Fruit fly (Drosophila melanogaster) whole organism, embryonic: ENCODE results near the gene fig.

Experiments used
- B-H2 ChIP-seq: fragments of 200-800 bp; sonication (Bioruptor generic); optimal IDR thresholded peaks from 2 replicates; lab custom pipeline; 2018; ENCODE audit warnings: missing biosample characterization, mild to moderate bottlenecking, missing genetic modification characterization
- BtbVII ChIP-seq: fragments of 200-800 bp; sonication (Bioruptor generic); optimal IDR thresholded peaks from 3 replicates; lab custom pipeline; 2017; ENCODE audit warnings: missing biosample characterization, mild to moderate bottlenecking, missing genetic modification characterization
- C15 ChIP-seq: fragments of 200-800 bp; sonication (Bioruptor generic); IDR thresholded peaks from 3 replicates; pipeline ENCODE4 v1.3.6; 2022; ENCODE audit warnings: missing biosample characterization, missing genetic modification characterization
- CG10431 ChIP-seq: fragments of 200-800 bp; sonication (Bioruptor generic); optimal IDR thresholded peaks from 3 replicates; lab custom pipeline; 2018; ENCODE audit warnings: missing biosample characterization, mild to moderate bottlenecking, missing genetic modification characterization
- CG11695 ChIP-seq: fragments of 200-800 bp; sonication (Bioruptor generic); IDR thresholded peaks from 3 replicates; pipeline ENCODE4 v1.3.6; 2022; ENCODE audit warnings: missing biosample characterization, missing genetic modification characterization
- CG12942 ChIP-seq: fragments of 200-800 bp; sonication (Bioruptor generic); optimal IDR thresholded peaks from 3 replicates; lab custom pipeline; 2016; ENCODE audit warnings: missing biosample characterization, missing genetic modification characterization
- CG13123 ChIP-seq: fragments of 200-800 bp; sonication (Bioruptor generic); optimal IDR thresholded peaks from 2 replicates; lab custom pipeline; 2016; ENCODE audit warnings: missing biosample characterization, missing genetic modification characterization
- CG16815 ChIP-seq: fragments of 200-800 bp; sonication (Bioruptor generic); optimal IDR thresholded peaks from 3 replicates; lab custom pipeline; 2017; ENCODE audit warnings: missing biosample characterization, mild to moderate bottlenecking, missing genetic modification characterization
- CG17186 ChIP-seq: fragments of 200-800 bp; sonication (Bioruptor generic); optimal IDR thresholded peaks from 3 replicates; lab custom pipeline; 2017; ENCODE audit warnings: missing biosample characterization, missing genetic modification reagents, missing genetic modification characterization
- CG2889 ChIP-seq: fragments of 200-800 bp; sonication (Bioruptor generic); IDR thresholded peaks from 3 replicates; pipeline ENCODE4 v1.3.6; 2022; ENCODE audit warnings: missing biosample characterization, missing genetic modification characterization
- CG32772 ChIP-seq: fragments of 200-800 bp; sonication (Bioruptor generic); IDR thresholded peaks from 2 replicates; pipeline ENCODE4 v1.3.6; 2022; ENCODE audit warnings: missing biosample characterization, missing genetic modification characterization
- CG33557 ChIP-seq: fragments of 200-800 bp; sonication (Bioruptor generic); optimal IDR thresholded peaks from 2 replicates; lab custom pipeline; 2019; ENCODE audit warnings: missing biosample characterization, mild to moderate bottlenecking, missing genetic modification characterization, moderate library complexity
- CG3407 ChIP-seq: fragments of 200-800 bp; sonication (Bioruptor generic); optimal IDR thresholded peaks from 2 replicates; lab custom pipeline; 2018; ENCODE audit warnings: missing biosample characterization, mild to moderate bottlenecking, missing genetic modification characterization
- CG6175 ChIP-seq: fragments of 200-800 bp; sonication (Bioruptor generic); IDR thresholded peaks from 3 replicates; pipeline ENCODE4 v1.3.6; 2022; ENCODE audit warnings: missing biosample characterization, missing genetic modification characterization
- CG6272 ChIP-seq: fragments of 200-800 bp; sonication (Bioruptor generic); IDR thresholded peaks from 2 replicates; pipeline ENCODE4 v1.3.6; 2022; ENCODE audit warnings: missing biosample characterization, missing genetic modification characterization
- CTCF ChIP-seq: fragments of 200-800 bp; sonication (Bioruptor generic); optimal IDR thresholded peaks from 2 replicates; lab custom pipeline; 2017; ENCODE audit warnings: missing biosample characterization, mild to moderate bottlenecking, missing genetic modification characterization, moderate library complexity
- Dfd ChIP-seq, 2 experiments: fragments of >200 bp; optimal IDR thresholded peaks; 2 replicates each; lab custom pipeline; 2017; ENCODE audit warnings: missing biosample characterization in 2 of 2, missing genetic modification characterization in 2 of 2
- Doc3 ChIP-seq: fragments of 200-800 bp; sonication (Bioruptor generic); IDR thresholded peaks from 3 replicates; pipeline ENCODE4 v1.3.6; 2022; ENCODE audit warnings: missing biosample characterization, missing genetic modification characterization; ENCODE audit not compliant: partially characterized antibody
- Fer2 ChIP-seq: fragments of 200-800 bp; sonication (Bioruptor generic); optimal IDR thresholded peaks from 2 replicates; lab custom pipeline; 2018; ENCODE audit warnings: missing biosample characterization, mild to moderate bottlenecking, missing genetic modification characterization, moderate library complexity
- GATAe ChIP-seq: fragments of 200-800 bp; sonication (Bioruptor generic); conservative IDR thresholded peaks from 2 replicates; pipeline ENCODE4 v1.3.6; 2022; ENCODE audit warnings: missing biosample characterization, missing genetic modification characterization
- Gsc ChIP-seq: fragments of 200-800 bp; sonication (Bioruptor generic); IDR thresholded peaks from 2 replicates; pipeline ENCODE4 v1.3.6; 2022; ENCODE audit warnings: missing biosample characterization, missing genetic modification characterization
- Med ChIP-seq: fragments of 200-800 bp; sonication (Bioruptor generic); peaks from one replicate; lab custom pipeline; 2016; ENCODE audit warnings: missing biosample characterization, missing genetic modification characterization, mild to moderate bottlenecking, inconsistent platforms, moderate library complexity
- Pdp1 ChIP-seq, 2 experiments: fragments of 200-800 bp; sonication (Bioruptor generic); optimal IDR thresholded peaks; 3 replicates each; lab custom pipeline; 2016; ENCODE audit warnings: missing biosample characterization in 2 of 2, missing genetic modification characterization in 2 of 2, mild to moderate bottlenecking in 1 of 2, moderate library complexity in 1 of 2
- Side ChIP-seq: fragments of 200-800 bp; sonication (Bioruptor generic); optimal IDR thresholded peaks from 2 replicates; lab custom pipeline; 2016; ENCODE audit warnings: missing biosample characterization, missing genetic modification characterization
- Sry-β ChIP-seq: fragments of 200-800 bp; sonication (Bioruptor generic); optimal IDR thresholded peaks from 2 replicates; lab custom pipeline; 2018; ENCODE audit warnings: missing biosample characterization, mild to moderate bottlenecking, missing genetic modification characterization, moderate library complexity
- TFAM ChIP-seq: fragments of 200-800 bp; sonication (Bioruptor generic); optimal IDR thresholded peaks from 2 replicates; lab custom pipeline; 2017; ENCODE audit warnings: missing biosample characterization, missing genetic modification characterization, inconsistent platforms
- ab ChIP-seq: fragments of 200-800 bp; sonication (Bioruptor generic); optimal IDR thresholded peaks from 2 replicates; lab custom pipeline; 2016; ENCODE audit warnings: missing biosample characterization, missing genetic modification characterization
- az2 ChIP-seq: fragments of 200-800 bp; sonication (Bioruptor generic); optimal IDR thresholded peaks from 3 replicates; lab custom pipeline; 2016; ENCODE audit warnings: missing biosample characterization, missing genetic modification characterization
- bsh ChIP-seq, 2 experiments: fragments of 200-800 bp; sonication (Bioruptor generic); optimal IDR thresholded peaks; 2 replicates each; lab custom pipeline; 2017 to 2018; ENCODE audit warnings: mild to moderate bottlenecking in 2 of 2, missing biosample characterization in 2 of 2, missing genetic modification characterization in 2 of 2, moderate library complexity in 1 of 2
- corto ChIP-seq: fragments of 200-800 bp; sonication (Bioruptor generic); optimal IDR thresholded peaks from 2 replicates; lab custom pipeline; 2016; ENCODE audit warnings: missing biosample characterization, mild to moderate bottlenecking, missing genetic modification characterization, moderate library complexity
- dan ChIP-seq: fragments of 200-800 bp; sonication (Bioruptor generic); IDR thresholded peaks from 2 replicates; pipeline ENCODE4 v1.3.6; 2022; ENCODE audit warnings: missing biosample characterization, missing genetic modification characterization
- en ChIP-seq: fragments of 200-800 bp; sonication (Bioruptor generic); optimal IDR thresholded peaks from 2 replicates; lab custom pipeline; 2016; ENCODE audit warnings: missing biosample characterization, missing genetic modification characterization
- esg ChIP-seq: fragments of 200-800 bp; sonication (Bioruptor generic); conservative IDR thresholded peaks from 2 replicates; pipeline ENCODE4 v1.3.6; 2022; ENCODE audit warnings: missing biosample characterization, missing genetic modification characterization
- gsb-n ChIP-seq: fragments of 200-800 bp; sonication (Bioruptor generic); optimal IDR thresholded peaks from 3 replicates; lab custom pipeline; 2018; ENCODE audit warnings: missing biosample characterization, mild to moderate bottlenecking, missing genetic modification characterization
- ham ChIP-seq: fragments of 200-800 bp; sonication (Bioruptor generic); IDR thresholded peaks from 2 replicates; pipeline ENCODE4 v1.3.6; 2022; ENCODE audit warnings: missing biosample characterization, missing genetic modification characterization
- ken ChIP-seq: fragments of 200-800 bp; sonication (Bioruptor generic); IDR thresholded peaks from 3 replicates; pipeline ENCODE4 v1.3.6; 2022; ENCODE audit warnings: missing biosample characterization, missing genetic modification characterization
- lola ChIP-seq, 3 experiments: fragments of >200 bp in 2 of 3; fragments of 200-800 bp in 1 of 3; sonication (Bioruptor generic) in 1 of 3; optimal IDR thresholded peaks; 2 replicates each; lab custom pipeline; 2017 to 2019; ENCODE audit warnings: missing biosample characterization in 3 of 3, missing genetic modification characterization in 3 of 3, mild to moderate bottlenecking in 1 of 3, moderate library complexity in 1 of 3
- mld ChIP-seq: fragments of 200-800 bp; sonication (Bioruptor generic); IDR thresholded peaks from 3 replicates; pipeline ENCODE4 v1.3.6; 2022; ENCODE audit warnings: missing biosample characterization, missing genetic modification characterization; ENCODE audit not compliant: partially characterized antibody
- nerfin-1 ChIP-seq: fragments of 200-800 bp; sonication (Bioruptor generic); optimal IDR thresholded peaks from 3 replicates; lab custom pipeline; 2019; ENCODE audit warnings: missing biosample characterization, mild to moderate bottlenecking, missing genetic modification characterization, moderate library complexity
- oc ChIP-seq: fragments of 200-800 bp; sonication (Bioruptor generic); optimal IDR thresholded peaks from 2 replicates; lab custom pipeline; 2018; ENCODE audit warnings: missing biosample characterization, mild to moderate bottlenecking, missing genetic modification characterization, moderate library complexity
- otp ChIP-seq: fragments of 200-800 bp; sonication (Bioruptor generic); IDR thresholded peaks from 3 replicates; pipeline ENCODE4, ENCODE4 v1.3.6; 2022; ENCODE audit warnings: missing biosample characterization, missing genetic modification characterization
- phol ChIP-seq: fragments of 200-800 bp; sonication (Bioruptor generic); optimal IDR thresholded peaks from 3 replicates; lab custom pipeline; 2018; ENCODE audit warnings: missing biosample characterization, mild to moderate bottlenecking, missing genetic modification characterization, moderate library complexity
- prd ChIP-seq, 3 experiments: fragments of >200 bp in 2 of 3; fragments of 200-800 bp in 1 of 3; sonication (Bioruptor generic) in 1 of 3; optimal IDR thresholded peaks in 2 of 3; IDR thresholded peaks in 1 of 3; 2 replicates in 2 of 3; 3 replicates in 1 of 3; pipeline versions ENCODE4 v1.3.6 to Lab custom; 2017 to 2022; ENCODE audit warnings: missing biosample characterization in 1 of 3, missing genetic modification characterization in 1 of 3
- pum ChIP-seq: fragments of 200-800 bp; sonication (Bioruptor generic); optimal IDR thresholded peaks from 2 replicates; lab custom pipeline; 2016; ENCODE audit warnings: missing biosample characterization, missing genetic modification characterization
- sc ChIP-seq, 3 experiments: fragments of >200 bp in 2 of 3; fragments of 200-800 bp in 1 of 3; sonication (Bioruptor generic) in 1 of 3; optimal IDR thresholded peaks; 2 replicates in 2 of 3; 3 replicates in 1 of 3; lab custom pipeline; 2017; ENCODE audit warnings: mild to moderate bottlenecking in 1 of 3, missing biosample characterization in 1 of 3, missing genetic modification characterization in 1 of 3, missing genetic modification reagents in 1 of 3
- sens ChIP-seq: fragments of 200-800 bp; sonication (Bioruptor generic); peaks from one replicate; lab custom pipeline; 2016; ENCODE audit warnings: missing biosample characterization, missing genetic modification characterization
- sens-2 ChIP-seq: fragments of 200-800 bp; sonication (Bioruptor generic); IDR thresholded peaks from 2 replicates; pipeline ENCODE4 v1.3.6; 2022; ENCODE audit warnings: missing biosample characterization, missing genetic modification characterization
- sim ChIP-seq: fragments of 200-800 bp; sonication (Bioruptor generic); IDR thresholded peaks from 2 replicates; pipeline ENCODE4 v1.3.6; 2022; ENCODE audit warnings: missing biosample characterization, missing genetic modification characterization
- sisA ChIP-seq: fragments of 200-800 bp; sonication (Bioruptor generic); IDR thresholded peaks from 2 replicates; pipeline ENCODE4 v1.3.6; 2022; ENCODE audit warnings: missing biosample characterization, missing genetic modification characterization
- twi ChIP-seq: fragments of 200-800 bp; optimal IDR thresholded peaks from 2 replicates; lab custom pipeline; 2019; ENCODE audit warnings: missing biosample characterization, mild to moderate bottlenecking, missing genetic modification characterization, moderate library complexity

fig gene

DNA sequence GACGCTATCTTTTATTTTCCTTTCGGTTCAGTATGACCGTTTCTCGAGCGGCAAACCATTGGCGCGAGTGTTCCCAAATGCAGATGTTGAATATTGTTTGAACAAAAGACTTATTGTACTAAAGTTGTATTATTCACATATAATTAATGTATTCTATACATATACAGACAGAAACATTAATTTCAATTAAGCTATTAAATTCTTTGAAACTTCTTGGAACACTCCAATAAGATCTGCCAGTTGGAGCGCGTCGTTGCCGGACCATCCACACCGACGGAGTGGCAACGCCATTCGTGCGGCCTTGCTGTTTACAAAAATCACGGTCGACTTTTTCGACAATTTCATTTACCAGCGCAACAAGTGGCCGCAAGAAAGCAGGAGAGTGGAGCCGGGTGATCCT is 35.2 kb downstream of the fig start, which contains the start of the genes Wdr24 and IntS11 (continued):
- TF ChIP-seq Med (peak; percentile 96), esg (GFP tag; lab: Robert Waterston, UW) (peak; percentile 91), ab (GFP tag; lab: Kevin White, UChicago) (peak; percentile 28), gsb-n (tag; lab: Kevin White, UChicago) (no peak), B-H2 (GFP tag; lab: Kevin White, UChicago) (peak; percentile 74), sens (peak; percentile 93), en (GFP tag; lab: Kevin White, UChicago) (no peak), twi (tag; lab: Kevin White, UChicago) (peak; percentile 71), Doc3 (no peak), Sry-β (no peak), CG10431 (GFP tag; lab: Kevin White, UChicago) (no peak), CG13123 (GFP tag; lab: Kevin White, UChicago) (peak; percentile 51), GATAe (peak; percentile 94), TFAM (GFP tag; lab: Kevin White, UChicago) (no peak), nerfin-1 (peak; percentile 41), C15 (peak; percentile 53), sisA (peak; percentile 93), corto (GFP tag; lab: Kevin White, UChicago) (no peak), CG16815 (GFP tag; lab: Kevin White, UChicago) (peak; percentile 88), oc (tag; lab: Kevin White, UChicago) (no peak), prd (optimal IDR thresholded peaks at IDR 0.05; lab: Kevin White, UChicago) (no peak), prd (GFP tag; IDR thresholded peaks at IDR 0.05; lab: Robert Waterston, UW) (peak; percentile 96), sens-2 (GFP tag; lab: Robert Waterston, UW) (0 out of 2 replicates have a peak, but pooled peaks have one; percentile 27), ken (peak; percentile 90), CG3407 (GFP tag; lab: Kevin White, UChicago) (no peak), bsh (GFP tag; optimal IDR thresholded peaks at IDR 0.05; lab: Kevin White, UChicago) (peak; percentile 70 to 72), CG6272 (peak; percentile 88), pum (peak; percentile 52), CG11695 (GFP tag; lab: Robert Waterston, UW) (peak; percentile 72; the same call in 2 of the 3 replicates), Pdp1 (GFP tag; optimal IDR thresholded peaks at IDR 0.05; lab: Kevin White, UChicago) (peak; percentile 66 to 88), sim (GFP tag; lab: Robert Waterston, UW) (0 out of 2 replicates have a peak, but pooled peaks have one; percentile 49), phol (tag; lab: Kevin White, UChicago) (peak; percentile 85), CG33557 (peak; percentile 10), dan (GFP tag; lab: Robert Waterston, UW) (no peak), Side (no peak), BtbVII (GFP tag; lab: Kevin White, UChicago) (peak; percentile 27), Fer2 (peak; percentile 80), CTCF (peak; percentile 41), CG17186 (peak; percentile 38), CG6175 (GFP tag; lab: Robert Waterston, UW) (peak; percentile 88), CG2889 (GFP tag; lab: Robert Waterston, UW) (peak; percentile 84), mld (GFP tag; lab: Robert Waterston, UW) (no peak), CG12942 (peak; percentile 72), Dfd (GFP tag; optimal IDR thresholded peaks at IDR 0.05; lab: Kevin White, UChicago) (no peak), CG32772 (peak; percentile 97), az2 (peak; percentile 58), lola (GFP tag; optimal IDR thresholded peaks at IDR 0.05; lab: Kevin White, UChicago) (peak in 1 of 3 experiments; percentile 49), otp (GFP tag; lab: Robert Waterston, UW) (peak; percentile 65; the same call in 1 of the 3 replicates), ham (GFP tag; lab: Robert Waterston, UW) (peak; percentile 77; the same call in 1 of the 2 replicates), Gsc (GFP tag; lab: Robert Waterston, UW) (peak; percentile 82), sc (optimal IDR thresholded peaks at IDR 0.05; lab: Kevin White, UChicago) (no peak), sc (GFP tag; optimal IDR thresholded peaks at IDR 0.05; lab: Kevin White, UChicago) (no peak)
